Worm (Caenorhabditis elegans): ENCODE data around the gene T08B6.4.

ce11 chrIV:4887258-4887657 lies 18.2 kb upstream of the T08B6.4 start, which contains the start of gene T08B6.1:
- TF ChIP-seq lin-13 (tag; optimal IDR thresholded peaks at IDR 0.05) (no peak), snpc-4 (tag; optimal IDR thresholded peaks at IDR 0.05) (no peak), nhr-12 (tag; optimal IDR thresholded peaks at IDR 0.05) (no peak), nhr-28 (tag; optimal IDR thresholded peaks at IDR 0.05) (no peak), blmp-1 (tag; optimal IDR thresholded peaks at IDR 0.05) (no peak), nhr-237 (tag; optimal IDR thresholded peaks at IDR 0.05) (no peak), pha-4 (tag; optimal IDR thresholded peaks at IDR 0.05) (no peak)
